Fruit fly (Drosophila melanogaster) whole organism, embryonic: ENCODE measurements around the gene Nep7.
A peak's percentile ranks its signal among the peaks of the same experiment; 100 is the strongest.

Experiments used
- Antp ChIP-seq: fragments of 200-800 bp; sonication (Bioruptor generic); optimal IDR thresholded peaks from 3 replicates; lab custom pipeline; 2016; ENCODE audit warnings: missing biosample characterization, missing genetic modification characterization
- Asciz ChIP-seq: fragments of 200-800 bp; sonication (Bioruptor generic); optimal IDR thresholded peaks from 2 replicates; lab custom pipeline; 2017; ENCODE audit warnings: missing biosample characterization, mild to moderate bottlenecking, missing genetic modification characterization, missing genetic modification reagents
- C15 ChIP-seq: fragments of 200-800 bp; sonication (Bioruptor generic); IDR thresholded peaks from 3 replicates; pipeline ENCODE4 v1.3.6; 2022; ENCODE audit warnings: missing biosample characterization, missing genetic modification characterization
- CG10959 ChIP-seq: fragments of 200-800 bp; sonication (Bioruptor generic); IDR thresholded peaks from 2 replicates; pipeline ENCODE4 v1.3.6; 2022; ENCODE audit warnings: missing biosample characterization, missing genetic modification characterization
- CG11093 ChIP-seq: fragments of 200-800 bp; sonication (Bioruptor generic); IDR thresholded peaks from 3 replicates; pipeline ENCODE4 v1.3.6; 2022; ENCODE audit warnings: missing biosample characterization, missing genetic modification characterization
- CG12299 ChIP-seq: fragments of 200-800 bp; sonication (Bioruptor generic); optimal IDR thresholded peaks from 2 replicates; lab custom pipeline; 2018; ENCODE audit warnings: missing biosample characterization, mild to moderate bottlenecking, missing genetic modification characterization
- CG14014 ChIP-seq: fragments of 200-800 bp; sonication (Bioruptor generic); IDR thresholded peaks from 2 replicates; pipeline ENCODE4 v1.3.6; 2022; ENCODE audit warnings: missing biosample characterization, missing genetic modification characterization
- CG14441 ChIP-seq: fragments of 200-800 bp; sonication (Bioruptor generic); IDR thresholded peaks from 2 replicates; pipeline ENCODE4 v1.3.6; 2022; ENCODE audit warnings: missing biosample characterization, missing genetic modification characterization
- CG15011 ChIP-seq: fragments of 200-800 bp; sonication (Bioruptor generic); optimal IDR thresholded peaks from 3 replicates; lab custom pipeline; 2018; ENCODE audit warnings: missing biosample characterization, mild to moderate bottlenecking, missing genetic modification characterization
- CG1603 ChIP-seq: fragments of 200-800 bp; sonication (Bioruptor generic); optimal IDR thresholded peaks from 2 replicates; lab custom pipeline; 2019; ENCODE audit warnings: missing biosample characterization, mild to moderate bottlenecking, missing genetic modification characterization, moderate library complexity
- CG16813 ChIP-seq: fragments of 200-800 bp; sonication (Bioruptor generic); IDR thresholded peaks from 3 replicates; pipeline ENCODE4 v1.3.6; 2022; ENCODE audit warnings: missing biosample characterization, missing genetic modification characterization; ENCODE audit not compliant: partially characterized antibody
- CG16863 ChIP-seq: fragments of 200-800 bp; sonication (Bioruptor generic); optimal IDR thresholded peaks from 3 replicates; lab custom pipeline; 2016; ENCODE audit warnings: missing biosample characterization, missing genetic modification characterization
- CG17186 ChIP-seq: fragments of 200-800 bp; sonication (Bioruptor generic); optimal IDR thresholded peaks from 3 replicates; lab custom pipeline; 2017; ENCODE audit warnings: missing biosample characterization, missing genetic modification reagents, missing genetic modification characterization
- CG18619 ChIP-seq: fragments of 200-800 bp; sonication (Bioruptor generic); optimal IDR thresholded peaks from 3 replicates; lab custom pipeline; 2017; ENCODE audit warnings: missing biosample characterization, mild to moderate bottlenecking, missing genetic modification characterization
- CG31365 ChIP-seq: fragments of 200-800 bp; sonication (Bioruptor generic); optimal IDR thresholded peaks from 2 replicates; lab custom pipeline; 2018; ENCODE audit warnings: missing biosample characterization, mild to moderate bottlenecking, missing genetic modification characterization
- CG34224 ChIP-seq: fragments of 200-800 bp; sonication (Bioruptor generic); IDR thresholded peaks from 3 replicates; pipeline ENCODE4 v1.3.6; 2022; ENCODE audit warnings: missing biosample characterization, missing genetic modification characterization; ENCODE audit not compliant: partially characterized antibody
- CG6272 ChIP-seq: fragments of 200-800 bp; sonication (Bioruptor generic); IDR thresholded peaks from 2 replicates; pipeline ENCODE4 v1.3.6; 2022; ENCODE audit warnings: missing biosample characterization, missing genetic modification characterization
- CG6813 ChIP-seq: fragments of 200-800 bp; sonication (Bioruptor generic); optimal IDR thresholded peaks from 2 replicates; lab custom pipeline; 2017; ENCODE audit warnings: missing biosample characterization, missing genetic modification characterization, mild to moderate bottlenecking, moderate library complexity, missing genetic modification reagents
- CG7357 ChIP-seq: fragments of 200-800 bp; sonication (Bioruptor generic); IDR thresholded peaks from 3 replicates; pipeline ENCODE4 v1.3.6; 2022; ENCODE audit warnings: missing biosample characterization, missing genetic modification characterization
- CG7786 ChIP-seq: fragments of 200-800 bp; sonication (Bioruptor generic); optimal IDR thresholded peaks from 2 replicates; lab custom pipeline; 2016; ENCODE audit warnings: missing biosample characterization, missing genetic modification characterization
- Ets65A ChIP-seq: fragments of 200-800 bp; sonication (Bioruptor generic); peaks from one replicate; lab custom pipeline; 2016; ENCODE audit warnings: missing biosample characterization, missing genetic modification characterization
- H15 ChIP-seq: fragments of 200-800 bp; sonication (Bioruptor generic); IDR thresholded peaks from 3 replicates; pipeline ENCODE4 v1.3.6; 2022; ENCODE audit warnings: missing biosample characterization, missing genetic modification characterization
- NC2β ChIP-seq: fragments of 200-800 bp; sonication (Bioruptor generic); optimal IDR thresholded peaks from 2 replicates; lab custom pipeline; 2016; ENCODE audit warnings: missing biosample characterization, missing genetic modification characterization
- Nf-YA ChIP-seq: fragments of 200-800 bp; sonication (Bioruptor generic); IDR thresholded peaks from 2 replicates; pipeline ENCODE4 v1.3.6; 2022; ENCODE audit warnings: missing biosample characterization, missing genetic modification characterization
- Nf-YC ChIP-seq: fragments of 200-800 bp; optimal IDR thresholded peaks from 3 replicates; lab custom pipeline; 2019; ENCODE audit warnings: missing biosample characterization, mild to moderate bottlenecking, missing genetic modification characterization, moderate library complexity
- Oli ChIP-seq: fragments of 200-800 bp; sonication (Bioruptor generic); optimal IDR thresholded peaks from 2 replicates; lab custom pipeline; 2018; ENCODE audit warnings: missing biosample characterization, mild to moderate bottlenecking, missing genetic modification characterization, moderate library complexity
- Sox102F ChIP-seq: fragments of 200-800 bp; sonication (Bioruptor generic); optimal IDR thresholded peaks from 2 replicates; lab custom pipeline; 2018; ENCODE audit warnings: missing biosample characterization, mild to moderate bottlenecking, missing genetic modification characterization, moderate library complexity
- Sry-δ ChIP-seq: fragments of 200-800 bp; sonication (Bioruptor generic); optimal IDR thresholded peaks from 2 replicates; lab custom pipeline; 2016; ENCODE audit warnings: missing biosample characterization, missing genetic modification characterization
- Stat92E ChIP-seq, 3 experiments: fragments of >200 bp in 2 of 3; fragments of 200-800 bp in 1 of 3; sonication (Bioruptor generic) in 1 of 3; optimal IDR thresholded peaks; 2 replicates each; lab custom pipeline; 2017 to 2019; ENCODE audit warnings: missing biosample characterization in 3 of 3, missing genetic modification characterization in 3 of 3, mild to moderate bottlenecking in 1 of 3, moderate library complexity in 1 of 3
- Tbp ChIP-seq: fragments of >200 bp; optimal IDR thresholded peaks from 2 replicates; lab custom pipeline; 2018; ENCODE audit warnings: missing biosample characterization, missing genetic modification characterization
- Usf ChIP-seq: fragments of 200-800 bp; sonication (Bioruptor generic); optimal IDR thresholded peaks from 2 replicates; lab custom pipeline; 2017; ENCODE audit warnings: missing genotype, missing biosample characterization, missing genetic modification characterization
- ap ChIP-seq: fragments of 200-800 bp; sonication (Bioruptor generic); IDR thresholded peaks from 2 replicates; pipeline ENCODE4 v1.3.6; 2022; ENCODE audit warnings: missing biosample characterization, missing genetic modification characterization
- bigmax ChIP-seq: fragments of 200-800 bp; sonication (Bioruptor generic); optimal IDR thresholded peaks from 2 replicates; lab custom pipeline; 2018; ENCODE audit warnings: missing biosample characterization, mild to moderate bottlenecking, missing genetic modification characterization
- br ChIP-seq: fragments of >200 bp; optimal IDR thresholded peaks from 2 replicates; lab custom pipeline; 2017
- cas ChIP-seq: fragments of 200-800 bp; sonication (Bioruptor generic); IDR thresholded peaks from 2 replicates; pipeline ENCODE4 v1.3.6; 2022; ENCODE audit warnings: missing biosample characterization, missing genetic modification characterization
- chinmo ChIP-seq: fragments of 200-800 bp; sonication (Bioruptor generic); IDR thresholded peaks from 4 replicates; pipeline ENCODE4 v1.3.6; 2022; ENCODE audit warnings: missing biosample characterization, missing genetic modification characterization; ENCODE audit not compliant: partially characterized antibody
- dpn ChIP-seq, 2 experiments: fragments of 200-800 bp; sonication (Bioruptor generic); optimal IDR thresholded peaks; 3 replicates each; lab custom pipeline; 2016; ENCODE audit warnings: missing biosample characterization in 2 of 2, missing genetic modification characterization in 2 of 2
- gce ChIP-seq: fragments of 200-800 bp; sonication (Bioruptor generic); IDR thresholded peaks from 3 replicates; pipeline ENCODE4 v1.3.6; 2022; ENCODE audit warnings: missing biosample characterization, missing genetic modification characterization
- grau ChIP-seq: fragments of 200-800 bp; optimal IDR thresholded peaks from 3 replicates; lab custom pipeline; 2019; ENCODE audit warnings: missing biosample characterization, mild to moderate bottlenecking, missing genetic modification characterization, moderate library complexity
- hkb ChIP-seq, 2 experiments: fragments of 200-800 bp in 1 of 2; fragments of >200 bp in 1 of 2; sonication (Bioruptor generic) in 1 of 2; IDR thresholded peaks in 1 of 2; optimal IDR thresholded peaks in 1 of 2; 2 replicates each; pipeline versions ENCODE4 v1.3.6 to Lab custom; 2017 to 2022; ENCODE audit warnings: missing biosample characterization in 1 of 2, missing genetic modification characterization in 1 of 2
- jumu ChIP-seq: fragments of 200-800 bp; sonication (Bioruptor generic); optimal IDR thresholded peaks from 3 replicates; lab custom pipeline; 2016; ENCODE audit warnings: missing biosample characterization, missing genetic modification characterization
- kay ChIP-seq: fragments of 200-800 bp; sonication (Bioruptor generic); optimal IDR thresholded peaks from 2 replicates; lab custom pipeline; 2016; ENCODE audit warnings: missing biosample characterization, missing genetic modification characterization
- lov ChIP-seq, 2 experiments: fragments of 200-800 bp in 1 of 2; fragments of >200 bp in 1 of 2; sonication (Bioruptor generic) in 1 of 2; IDR thresholded peaks in 1 of 2; optimal IDR thresholded peaks in 1 of 2; 2 replicates in 1 of 2; 3 replicates in 1 of 2; pipeline versions ENCODE4 v1.3.6 to Lab custom; 2017 to 2022; ENCODE audit warnings: missing biosample characterization in 1 of 2, missing genetic modification characterization in 1 of 2
- mld ChIP-seq: fragments of 200-800 bp; sonication (Bioruptor generic); IDR thresholded peaks from 3 replicates; pipeline ENCODE4 v1.3.6; 2022; ENCODE audit warnings: missing biosample characterization, missing genetic modification characterization; ENCODE audit not compliant: partially characterized antibody
- phol ChIP-seq: fragments of 200-800 bp; sonication (Bioruptor generic); optimal IDR thresholded peaks from 3 replicates; lab custom pipeline; 2018; ENCODE audit warnings: missing biosample characterization, mild to moderate bottlenecking, missing genetic modification characterization, moderate library complexity
- pum ChIP-seq: fragments of 200-800 bp; sonication (Bioruptor generic); optimal IDR thresholded peaks from 2 replicates; lab custom pipeline; 2016; ENCODE audit warnings: missing biosample characterization, missing genetic modification characterization
- sqz ChIP-seq: fragments of 200-800 bp; sonication (Bioruptor generic); optimal IDR thresholded peaks from 3 replicates; lab custom pipeline; 2018; ENCODE audit warnings: missing biosample characterization, mild to moderate bottlenecking, missing genetic modification characterization
- tio ChIP-seq: fragments of 200-800 bp; sonication (Bioruptor generic); optimal IDR thresholded peaks from 2 replicates; lab custom pipeline; 2017; ENCODE audit warnings: missing biosample characterization, missing genetic modification characterization, inconsistent platforms

Gene Nep7

dm6 chr3R:27988647-27989430 is 34.1 kb downstream of the Nep7 start (continued):
- TF ChIP-seq CG6813 (GFP tag; lab: Kevin White, UChicago) (no peak), CG18619 (GFP tag; lab: Kevin White, UChicago) (peak; percentile 57), CG10959 (no peak), bigmax (GFP tag; lab: Kevin White, UChicago) (no peak), Nf-YC (no peak), mld (GFP tag; lab: Robert Waterston, UW) (no peak), CG14441 (GFP tag; lab: Robert Waterston, UW) (peak; percentile 58), tio (GFP tag; lab: Kevin White, UChicago) (peak; percentile 40), grau (tag; lab: Kevin White, UChicago) (peak; percentile 41), CG34224 (no peak), chinmo (GFP tag; lab: Robert Waterston, UW) (0 out of 4 replicates have a peak, but pooled peaks have one; percentile 72), sqz (GFP tag; lab: Kevin White, UChicago) (no peak), CG15011 (no peak), CG1603 (peak; percentile 47), lov (optimal IDR thresholded peaks at IDR 0.05; lab: Kevin White, UChicago) (no peak), lov (GFP tag; IDR thresholded peaks at IDR 0.05; lab: Robert Waterston, UW) (0 out of 3 replicates have a peak, but pooled peaks have one; percentile 32), Asciz (GFP tag; lab: Kevin White, UChicago) (no peak), gce (GFP tag; lab: Robert Waterston, UW) (no peak), CG12299 (tag; lab: Kevin White, UChicago) (no peak), br (lab: Kevin White, UChicago) (no peak), jumu (GFP tag; lab: Kevin White, UChicago) (no peak), phol (tag; lab: Kevin White, UChicago) (peak; percentile 31), CG31365 (tag; lab: Kevin White, UChicago) (no peak), Usf (GFP tag; lab: Kevin White, UChicago) (peak; percentile 13), ap (GFP tag; lab: Robert Waterston, UW) (no peak), Oli (tag; lab: Kevin White, UChicago) (peak; percentile 27), CG16863 (GFP tag; lab: Kevin White, UChicago) (no peak), H15 (GFP tag; lab: Robert Waterston, UW) (peak; percentile 53; the same call in 2 of the 3 replicates), dpn (GFP tag; optimal IDR thresholded peaks at IDR 0.05; lab: Kevin White, UChicago) (peak in 1 of 2 experiments; percentile 11), Stat92E (GFP tag; optimal IDR thresholded peaks at IDR 0.05; lab: Kevin White, UChicago) (no peak), CG16813 (GFP tag; lab: Robert Waterston, UW) (no peak), Nf-YA (GFP tag; lab: Robert Waterston, UW) (no peak), hkb (optimal IDR thresholded peaks at IDR 0.05; lab: Kevin White, UChicago) (no peak), hkb (GFP tag; IDR thresholded peaks at IDR 0.05; lab: Robert Waterston, UW) (no peak), cas (no peak), CG7786 (GFP tag; lab: Kevin White, UChicago) (peak; percentile 58), pum (GFP tag; lab: Kevin White, UChicago) (peak; percentile 9), CG11093 (GFP tag; lab: Robert Waterston, UW) (0 out of 3 replicates have a peak, but pooled peaks have one; percentile 12), CG7357 (GFP tag; lab: Robert Waterston, UW) (peak; percentile 44; the same call in 1 of the 3 replicates), Sox102F (GFP tag; lab: Kevin White, UChicago) (peak; percentile 4), CG17186 (GFP tag; lab: Kevin White, UChicago) (no peak), C15 (GFP tag; lab: Robert Waterston, UW) (no peak), Sry-δ (GFP tag; lab: Kevin White, UChicago) (no peak), CG6272 (GFP tag; lab: Robert Waterston, UW) (peak; percentile 35; the same call in 1 of the 2 replicates), Antp (GFP tag; lab: Kevin White, UChicago) (peak; percentile 33), CG14014 (GFP tag; lab: Robert Waterston, UW) (no peak), Ets65A (GFP tag; lab: Kevin White, UChicago) (peak; percentile 82), NC2β (GFP tag; lab: Kevin White, UChicago) (no peak), kay (GFP tag; lab: Kevin White, UChicago) (no peak), Tbp (no peak)
